Fruit fly (Drosophila melanogaster): ENCODE results near the gene Ugt37A1.

The Ugt37A1 gene

dm6 chr2L:20327375-20327774, 46.5 kb downstream of the Ugt37A1 start (continued):
- TF ChIP-seq Mes4 (GFP tag; optimal IDR thresholded peaks at IDR 0.05) = no peak
- TF ChIP-seq repo (GFP tag; optimal IDR thresholded peaks at IDR 0.05) = no peak
- no peak for TF ChIP-seq sens-2 (GFP tag; IDR thresholded peaks at IDR 0.05)
- TF ChIP-seq tio (GFP tag; optimal IDR thresholded peaks at IDR 0.05) = no peak
- TF ChIP-seq stwl (tag; optimal IDR thresholded peaks at IDR 0.05) = no peak
- TF ChIP-seq pho (GFP tag; optimal IDR thresholded peaks at IDR 0.05) = no peak
- no peak for TF ChIP-seq dmrt99B (tag; optimal IDR thresholded peaks at IDR 0.05)
- 0 out of 3 replicates have a peak, but pooled peaks have one; percentile 26 for TF ChIP-seq CG34422 (GFP tag; IDR thresholded peaks at IDR 0.05)
- no peak for TF ChIP-seq Drgx (GFP tag; IDR thresholded peaks at IDR 0.05)
- TF ChIP-seq Sox102F (GFP tag; optimal IDR thresholded peaks at IDR 0.05) = peak; percentile 43
- no peak for TF ChIP-seq CG14710 (tag; optimal IDR thresholded peaks at IDR 0.05)
- TF ChIP-seq grau (tag; optimal IDR thresholded peaks at IDR 0.05) = no peak
- TF ChIP-seq CG6654 (GFP tag; optimal IDR thresholded peaks at IDR 0.05) = no peak
- no peak for TF ChIP-seq Pdp1 (GFP tag; optimal IDR thresholded peaks at IDR 0.05)
- TF ChIP-seq CG14860 (GFP tag; IDR thresholded peaks at IDR 0.05; ENCODE audit: partially characterized antibody) = no peak
- no peak for TF ChIP-seq CG10274 (GFP tag; optimal IDR thresholded peaks at IDR 0.05)
- no peak for TF ChIP-seq az2 (GFP tag; optimal IDR thresholded peaks at IDR 0.05)
- no peak for TF ChIP-seq Abd-B (GFP tag; optimal IDR thresholded peaks at IDR 0.05)
- TF ChIP-seq CG17328 (GFP tag; IDR thresholded peaks at IDR 0.05) = peak; percentile 38; the same call in 1 of the 2 replicates
- peak; percentile 30 for TF ChIP-seq CG17568 (GFP tag; optimal IDR thresholded peaks at IDR 0.05)
- TF ChIP-seq gfzf (GFP tag; optimal IDR thresholded peaks at IDR 0.05) = no peak
- no peak for TF ChIP-seq sisA (GFP tag; IDR thresholded peaks at IDR 0.05)
- TF ChIP-seq aop (GFP tag; IDR thresholded peaks at IDR 0.05) = no peak
- peak; percentile 14 for TF ChIP-seq PHDP (tag; optimal IDR thresholded peaks at IDR 0.05)
- TF ChIP-seq gro (GFP tag; optimal IDR thresholded peaks at IDR 0.05) = no peak
- peak; percentile 3 for TF ChIP-seq org-1 (GFP tag; optimal IDR thresholded peaks at IDR 0.05)
- TF ChIP-seq tgo (GFP tag; IDR thresholded peaks at IDR 0.05) = no peak
- no peak for TF ChIP-seq CG14667 (GFP tag; IDR thresholded peaks at IDR 0.05)
- no peak for TF ChIP-seq Sin3A (optimal IDR thresholded peaks at IDR 0.05)
- TF ChIP-seq ind (GFP tag; optimal IDR thresholded peaks at IDR 0.05) = no peak
- TF ChIP-seq bowl (GFP tag; IDR thresholded peaks at IDR 0.05) = no peak
- TF ChIP-seq CG15696 (tag; optimal IDR thresholded peaks at IDR 0.05) = peak; percentile 32
- no peak for TF ChIP-seq NC2α (GFP tag; optimal IDR thresholded peaks at IDR 0.05)
- TF ChIP-seq slou (GFP tag; optimal IDR thresholded peaks at IDR 0.05) = no peak
- TF ChIP-seq CG31388 (GFP tag; optimal IDR thresholded peaks at IDR 0.05) = no peak
- no peak for TF ChIP-seq nmo (GFP tag; optimal IDR thresholded peaks at IDR 0.05)
- no peak for TF ChIP-seq CG11093 (GFP tag; IDR thresholded peaks at IDR 0.05)
- TF ChIP-seq schlank (tag; optimal IDR thresholded peaks at IDR 0.05) = no peak
- TF ChIP-seq ap (GFP tag; IDR thresholded peaks at IDR 0.05) = 0 out of 2 replicates have a peak, but pooled peaks have one; percentile 13
- no peak for TF ChIP-seq CG9932 (GFP tag; IDR thresholded peaks at IDR 0.05)
- no peak for TF ChIP-seq knrl (GFP tag; IDR thresholded peaks at IDR 0.05; ENCODE audit: partially characterized antibody)
- TF ChIP-seq HLHmδ (GFP tag; optimal IDR thresholded peaks at IDR 0.05) = peak; percentile 60
- TF ChIP-seq CG13624 (GFP tag; optimal IDR thresholded peaks at IDR 0.05) = no peak
- TF ChIP-seq CG3838 (GFP tag; optimal IDR thresholded peaks at IDR 0.05) = no peak
- no peak for TF ChIP-seq CG13296 (GFP tag; optimal IDR thresholded peaks at IDR 0.05)
- TF ChIP-seq Opbp (GFP tag; IDR thresholded peaks at IDR 0.05; ENCODE audit: partially characterized antibody) = no peak
- peak; percentile 50 for TF ChIP-seq CG15601 (tag; optimal IDR thresholded peaks at IDR 0.05)
- TF ChIP-seq lilli (GFP tag; optimal IDR thresholded peaks at IDR 0.05) = no peak
- TF ChIP-seq Usf (GFP tag; optimal IDR thresholded peaks at IDR 0.05) = peak; percentile 12
- TF ChIP-seq CG17186 (GFP tag; optimal IDR thresholded peaks at IDR 0.05) = no peak
- no peak for TF ChIP-seq salm (tag; optimal IDR thresholded peaks at IDR 0.05)
- TF ChIP-seq CG9817 (tag; optimal IDR thresholded peaks at IDR 0.05) = no peak

All from whole organism, embryonic.